Fruit fly (Drosophila melanogaster) whole organism, embryonic: ENCODE data around the gene Hex-t2.

Source experiments
- Atf-2 ChIP-seq: fragments of 200-800 bp; sonication (Bioruptor generic); optimal IDR thresholded peaks from 2 replicates; lab custom pipeline; 2016; ENCODE audit warnings: missing biosample characterization, missing genetic modification characterization
- CG10959 ChIP-seq: fragments of 200-800 bp; sonication (Bioruptor generic); IDR thresholded peaks from 2 replicates; pipeline ENCODE4 v1.3.6; 2022; ENCODE audit warnings: missing biosample characterization, missing genetic modification characterization
- CG12104 ChIP-seq: fragments of 200-800 bp; sonication (Bioruptor generic); optimal IDR thresholded peaks from 3 replicates; lab custom pipeline; 2016; ENCODE audit warnings: missing biosample characterization, missing genetic modification characterization
- CG12744 ChIP-seq: fragments of 200-800 bp; sonication (Bioruptor generic); optimal IDR thresholded peaks from 2 replicates; lab custom pipeline; 2016; ENCODE audit warnings: missing biosample characterization, missing genetic modification characterization
- CG12942 ChIP-seq: fragments of 200-800 bp; sonication (Bioruptor generic); optimal IDR thresholded peaks from 3 replicates; lab custom pipeline; 2016; ENCODE audit warnings: missing biosample characterization, missing genetic modification characterization
- CG13287 ChIP-seq: fragments of 200-800 bp; sonication (Bioruptor generic); IDR thresholded peaks from 2 replicates; pipeline ENCODE4 v1.3.6; 2022; ENCODE audit warnings: missing biosample characterization, missing genetic modification characterization; ENCODE audit not compliant: partially characterized antibody
- CG1529 ChIP-seq: fragments of 200-800 bp; sonication (Bioruptor generic); optimal IDR thresholded peaks from 3 replicates; lab custom pipeline; 2018; ENCODE audit warnings: missing biosample characterization, missing genetic modification characterization
- CG15601 ChIP-seq: fragments of 200-800 bp; sonication (Bioruptor generic); optimal IDR thresholded peaks from 3 replicates; lab custom pipeline; 2019; ENCODE audit warnings: missing biosample characterization, mild to moderate bottlenecking, missing genetic modification characterization, moderate library complexity
- CG17385 ChIP-seq: fragments of 200-800 bp; sonication (Bioruptor generic); optimal IDR thresholded peaks from 3 replicates; lab custom pipeline; 2018; ENCODE audit warnings: missing biosample characterization, mild to moderate bottlenecking, missing genetic modification characterization
- CG3281 ChIP-seq: fragments of 200-800 bp; sonication (Bioruptor generic); optimal IDR thresholded peaks from 3 replicates; lab custom pipeline; 2017; ENCODE audit warnings: missing biosample characterization, mild to moderate bottlenecking, missing genetic modification characterization
- CG34376 ChIP-seq: fragments of 200-800 bp; sonication (Bioruptor generic); optimal IDR thresholded peaks from 2 replicates; lab custom pipeline; 2018; ENCODE audit warnings: missing biosample characterization, mild to moderate bottlenecking, missing genetic modification characterization
- CG43689 ChIP-seq: fragments of 200-800 bp; sonication (Bioruptor generic); IDR thresholded peaks from 2 replicates; pipeline ENCODE4 v1.3.6; 2022; ENCODE audit warnings: missing biosample characterization, missing genetic modification characterization
- CG4404 ChIP-seq: fragments of 200-800 bp; sonication (Bioruptor generic); IDR thresholded peaks from 2 replicates; pipeline ENCODE4 v1.3.6; 2022; ENCODE audit warnings: missing biosample characterization, missing genetic modification characterization
- CG4707 ChIP-seq: fragments of 200-800 bp; sonication (Bioruptor generic); optimal IDR thresholded peaks from 2 replicates; lab custom pipeline; 2018; ENCODE audit warnings: missing biosample characterization, mild to moderate bottlenecking, missing genetic modification characterization, moderate library complexity
- CG8089 ChIP-seq: fragments of 200-800 bp; sonication (Bioruptor generic); optimal IDR thresholded peaks from 3 replicates; lab custom pipeline; 2016; ENCODE audit warnings: missing biosample characterization, missing genetic modification characterization
- CG8924 ChIP-seq: fragments of 200-800 bp; optimal IDR thresholded peaks from 3 replicates; lab custom pipeline; 2019; ENCODE audit warnings: missing biosample characterization, mild to moderate bottlenecking, missing genetic modification characterization, moderate library complexity
- D19A ChIP-seq: fragments of 200-800 bp; optimal IDR thresholded peaks from 3 replicates; lab custom pipeline; 2019; ENCODE audit warnings: missing biosample characterization, mild to moderate bottlenecking, missing genetic modification characterization, moderate library complexity
- Dek ChIP-seq: fragments of 200-800 bp; sonication (Bioruptor generic); optimal IDR thresholded peaks from 3 replicates; lab custom pipeline; 2019; ENCODE audit warnings: missing biosample characterization, mild to moderate bottlenecking, missing genetic modification characterization, moderate library complexity
- H2.0 ChIP-seq: fragments of 200-800 bp; sonication (Bioruptor generic); IDR thresholded peaks from 2 replicates; pipeline ENCODE4 v1.3.6; 2022; ENCODE audit warnings: missing biosample characterization, missing genetic modification characterization
- HLH4C ChIP-seq: fragments of 200-800 bp; sonication (Bioruptor generic); IDR thresholded peaks from 3 replicates; pipeline ENCODE4 v1.3.6; 2022; ENCODE audit warnings: missing biosample characterization, missing genetic modification characterization; ENCODE audit not compliant: partially characterized antibody
- MBD-R2 ChIP-seq: fragments of 200-800 bp; sonication (Bioruptor generic); IDR thresholded peaks from 2 replicates; pipeline ENCODE4 v1.3.6; 2022; ENCODE audit warnings: missing biosample characterization, missing genetic modification characterization
- MTF-1 ChIP-seq: fragments of 200-800 bp; sonication (Bioruptor generic); optimal IDR thresholded peaks from 2 replicates; lab custom pipeline; 2018; ENCODE audit warnings: missing biosample characterization, mild to moderate bottlenecking, missing genetic modification characterization, borderline replicate concordance
- NFAT ChIP-seq: fragments of 200-800 bp; sonication (Bioruptor generic); IDR thresholded peaks from 2 replicates; pipeline ENCODE4 v1.3.6; 2022; ENCODE audit warnings: missing biosample characterization, missing genetic modification characterization
- Nf-YC ChIP-seq: fragments of 200-800 bp; optimal IDR thresholded peaks from 3 replicates; lab custom pipeline; 2019; ENCODE audit warnings: missing biosample characterization, mild to moderate bottlenecking, missing genetic modification characterization, moderate library complexity
- NfI ChIP-seq: fragments of 200-800 bp; sonication (Bioruptor generic); optimal IDR thresholded peaks from 3 replicates; lab custom pipeline; 2018; ENCODE audit warnings: missing biosample characterization, mild to moderate bottlenecking, missing genetic modification characterization, moderate library complexity
- Sox100B ChIP-seq: fragments of 200-800 bp; sonication (Bioruptor generic); optimal IDR thresholded peaks from 3 replicates; lab custom pipeline; 2018; ENCODE audit warnings: missing biosample characterization, mild to moderate bottlenecking, missing genetic modification characterization
- ap ChIP-seq: fragments of 200-800 bp; sonication (Bioruptor generic); IDR thresholded peaks from 2 replicates; pipeline ENCODE4 v1.3.6; 2022; ENCODE audit warnings: missing biosample characterization, missing genetic modification characterization
- az2 ChIP-seq: fragments of 200-800 bp; sonication (Bioruptor generic); optimal IDR thresholded peaks from 3 replicates; lab custom pipeline; 2016; ENCODE audit warnings: missing biosample characterization, missing genetic modification characterization
- bab2 ChIP-seq: fragments of 200-800 bp; sonication (Bioruptor generic); optimal IDR thresholded peaks from 2 replicates; lab custom pipeline; 2016; ENCODE audit warnings: missing biosample characterization, missing genetic modification characterization
- chm ChIP-seq: fragments of 200-800 bp; sonication (Bioruptor generic); IDR thresholded peaks from 2 replicates; pipeline ENCODE4 v1.3.6; 2022; ENCODE audit warnings: missing biosample characterization, missing genetic modification characterization
- dimm ChIP-seq: fragments of 200-800 bp; sonication (Bioruptor generic); IDR thresholded peaks from 2 replicates; pipeline ENCODE4 v1.3.6; 2022; ENCODE audit warnings: missing biosample characterization, missing genetic modification characterization
- dysf ChIP-seq: fragments of 200-800 bp; sonication (Bioruptor generic); IDR thresholded peaks from 3 replicates; pipeline ENCODE4 v1.3.6; 2022; ENCODE audit warnings: missing biosample characterization, missing genetic modification characterization
- esg ChIP-seq: fragments of 200-800 bp; sonication (Bioruptor generic); conservative IDR thresholded peaks from 2 replicates; pipeline ENCODE4 v1.3.6; 2022; ENCODE audit warnings: missing biosample characterization, missing genetic modification characterization
- eyg ChIP-seq: fragments of 200-800 bp; sonication (Bioruptor generic); optimal IDR thresholded peaks from 3 replicates; lab custom pipeline; 2016; ENCODE audit warnings: missing biosample characterization, missing genetic modification characterization
- gce ChIP-seq: fragments of 200-800 bp; sonication (Bioruptor generic); IDR thresholded peaks from 3 replicates; pipeline ENCODE4 v1.3.6; 2022; ENCODE audit warnings: missing biosample characterization, missing genetic modification characterization
- hbn ChIP-seq: fragments of 200-800 bp; sonication (Bioruptor generic); IDR thresholded peaks from 2 replicates; pipeline ENCODE4 v1.3.6; 2022; ENCODE audit warnings: missing biosample characterization, missing genetic modification characterization; ENCODE audit not compliant: partially characterized antibody
- her ChIP-seq: fragments of 200-800 bp; sonication (Bioruptor generic); optimal IDR thresholded peaks from 2 replicates; lab custom pipeline; 2016; ENCODE audit warnings: missing biosample characterization, missing genetic modification characterization
- lbe ChIP-seq: fragments of 200-800 bp; sonication (Bioruptor generic); optimal IDR thresholded peaks from 2 replicates; lab custom pipeline; 2016; ENCODE audit warnings: missing biosample characterization, mild to moderate bottlenecking, missing genetic modification characterization
- maf-S ChIP-seq: fragments of 200-800 bp; sonication (Bioruptor generic); optimal IDR thresholded peaks from 2 replicates; lab custom pipeline; 2016; ENCODE audit warnings: missing biosample characterization, missing genetic modification characterization
- nerfin-2 ChIP-seq: fragments of 200-800 bp; sonication (Bioruptor generic); IDR thresholded peaks from 2 replicates; pipeline ENCODE4 v1.3.6; 2022; ENCODE audit warnings: missing biosample characterization, missing genetic modification characterization; ENCODE audit not compliant: partially characterized antibody
- nom ChIP-seq: fragments of 200-800 bp; sonication (Bioruptor generic); optimal IDR thresholded peaks from 2 replicates; lab custom pipeline; 2017; ENCODE audit warnings: missing biosample characterization, missing genetic modification characterization, mild to moderate bottlenecking, moderate library complexity, missing genetic modification reagents
- psq ChIP-seq: fragments of 200-800 bp; sonication (Bioruptor generic); optimal IDR thresholded peaks from 2 replicates; lab custom pipeline; 2017; ENCODE audit warnings: missing biosample characterization, missing genetic modification characterization
- ranshi ChIP-seq: fragments of 200-800 bp; sonication (Bioruptor generic); IDR thresholded peaks from 2 replicates; pipeline ENCODE4 v1.3.6; 2022; ENCODE audit warnings: missing biosample characterization, missing genetic modification characterization
- run ChIP-seq: fragments of 200-800 bp; sonication (Bioruptor generic); optimal IDR thresholded peaks from 3 replicates; lab custom pipeline; 2018; ENCODE audit warnings: missing biosample characterization, mild to moderate bottlenecking, missing genetic modification characterization
- sisA ChIP-seq: fragments of 200-800 bp; sonication (Bioruptor generic); IDR thresholded peaks from 2 replicates; pipeline ENCODE4 v1.3.6; 2022; ENCODE audit warnings: missing biosample characterization, missing genetic modification characterization
- sug ChIP-seq: fragments of 200-800 bp; optimal IDR thresholded peaks from 2 replicates; lab custom pipeline; 2019; ENCODE audit warnings: missing biosample characterization, mild to moderate bottlenecking, missing genetic modification characterization, moderate library complexity
- tx ChIP-seq: fragments of 200-800 bp; sonication (Bioruptor generic); optimal IDR thresholded peaks from 2 replicates; lab custom pipeline; 2016; ENCODE audit warnings: missing biosample characterization, missing genetic modification characterization
- unc-4 ChIP-seq: fragments of 200-800 bp; sonication (Bioruptor generic); IDR thresholded peaks from 2 replicates; pipeline ENCODE4 v1.3.6; 2022; ENCODE audit warnings: missing biosample characterization, missing genetic modification characterization; ENCODE audit not compliant: partially characterized antibody
- wdn ChIP-seq: fragments of 200-800 bp; sonication (Bioruptor generic); IDR thresholded peaks from 2 replicates; pipeline ENCODE4 v1.3.6; 2022; ENCODE audit warnings: missing biosample characterization, missing genetic modification characterization
- wek ChIP-seq: fragments of 200-800 bp; sonication (Bioruptor generic); optimal IDR thresholded peaks from 3 replicates; lab custom pipeline; 2018; ENCODE audit warnings: missing biosample characterization, mild to moderate bottlenecking, missing genetic modification characterization, moderate library complexity

The Hex-t2 gene

dm6 chr3R:26461226-26461805 is 10.8 kb downstream of the Hex-t2 start, which contains the start of gene CG5455 (continued):
- TF ChIP-seq sisA (no peak), CG8924 (tag; lab: Kevin White, UChicago) (no peak), dysf (GFP tag; lab: Robert Waterston, UW) (peak; percentile 43; the same call in 1 of the 3 replicates), sug (tag; lab: Kevin White, UChicago) (peak; percentile 79), MTF-1 (GFP tag; lab: Kevin White, UChicago) (peak; percentile 67), lbe (GFP tag; lab: Kevin White, UChicago) (no peak), CG15601 (tag; lab: Kevin White, UChicago) (no peak), her (GFP tag; lab: Kevin White, UChicago) (peak; percentile 33), esg (GFP tag; lab: Robert Waterston, UW) (no peak), Dek (no peak), CG34376 (GFP tag; lab: Kevin White, UChicago) (peak; percentile 93), unc-4 (peak; percentile 54; the same call in 1 of the 2 replicates), CG4707 (GFP tag; lab: Kevin White, UChicago) (no peak), CG17385 (GFP tag; lab: Kevin White, UChicago) (peak; percentile 55), CG43689 (GFP tag; lab: Robert Waterston, UW) (0 out of 2 replicates have a peak, but pooled peaks have one; percentile 39), run (peak; percentile 9), CG12104 (GFP tag; lab: Kevin White, UChicago) (no peak), dimm (GFP tag; lab: Robert Waterston, UW) (no peak), CG13287 (GFP tag; lab: Robert Waterston, UW) (peak; percentile 66), wdn (GFP tag; lab: Robert Waterston, UW) (peak; percentile 62), CG10959 (GFP tag; lab: Robert Waterston, UW) (no peak), wek (peak; percentile 72), CG4404 (GFP tag; lab: Robert Waterston, UW) (no peak), ranshi (peak; percentile 16; the same call in 1 of the 2 replicates), H2.0 (GFP tag; lab: Robert Waterston, UW) (peak; percentile 25; the same call in 1 of the 2 replicates), maf-S (GFP tag; lab: Kevin White, UChicago) (peak; percentile 2), nerfin-2 (no peak), HLH4C (GFP tag; lab: Robert Waterston, UW) (no peak; the same call in 2 of the 3 replicates), CG12942 (GFP tag; lab: Kevin White, UChicago) (no peak), MBD-R2 (GFP tag; lab: Robert Waterston, UW) (peak; percentile 26; the same call in 1 of the 2 replicates), Atf-2 (GFP tag; lab: Kevin White, UChicago) (peak; percentile 2), az2 (GFP tag; lab: Kevin White, UChicago) (no peak), CG3281 (GFP tag; lab: Kevin White, UChicago) (peak; percentile 75), chm (GFP tag; lab: Robert Waterston, UW) (no peak; the same call in 1 of the 2 replicates), bab2 (GFP tag; lab: Kevin White, UChicago) (peak; percentile 2), NfI (GFP tag; lab: Kevin White, UChicago) (peak; percentile 16), CG8089 (GFP tag; lab: Kevin White, UChicago) (no peak), CG12744 (GFP tag; lab: Kevin White, UChicago) (no peak), tx (GFP tag; lab: Kevin White, UChicago) (peak; percentile 21), CG1529 (GFP tag; lab: Kevin White, UChicago) (no peak), ap (GFP tag; lab: Robert Waterston, UW) (no peak), psq (GFP tag; lab: Kevin White, UChicago) (no peak), hbn (GFP tag; lab: Robert Waterston, UW) (peak; percentile 37), nom (peak; percentile 72), Nf-YC (peak; percentile 47), Sox100B (GFP tag; lab: Kevin White, UChicago) (no peak), gce (GFP tag; lab: Robert Waterston, UW) (0 out of 3 replicates have a peak, but pooled peaks have one; percentile 38), D19A (tag; lab: Kevin White, UChicago) (no peak), NFAT (GFP tag; lab: Robert Waterston, UW) (peak; percentile 75), eyg (GFP tag; lab: Kevin White, UChicago) (peak; percentile 23)
